Fruit fly (Drosophila melanogaster) whole organism, embryonic: ENCODE results near the gene ps.

Experiments
- Asciz ChIP-seq: fragments of 200-800 bp; sonication (Bioruptor generic); optimal IDR thresholded peaks from 2 replicates; lab custom pipeline; 2017; ENCODE audit warnings: missing biosample characterization, mild to moderate bottlenecking, missing genetic modification characterization, missing genetic modification reagents
- CG11560 ChIP-seq: fragments of 200-800 bp; sonication (Bioruptor generic); IDR thresholded peaks from 3 replicates; pipeline ENCODE4 v1.3.6; 2022; ENCODE audit warnings: missing biosample characterization, missing genetic modification characterization
- CG12942 ChIP-seq: fragments of 200-800 bp; sonication (Bioruptor generic); optimal IDR thresholded peaks from 3 replicates; lab custom pipeline; 2016; ENCODE audit warnings: missing biosample characterization, missing genetic modification characterization
- CG15269 ChIP-seq: fragments of 200-800 bp; sonication (Bioruptor generic); optimal IDR thresholded peaks from 2 replicates; lab custom pipeline; 2018; ENCODE audit warnings: missing biosample characterization, mild to moderate bottlenecking, missing genetic modification characterization, moderate library complexity
- CG1647 ChIP-seq: fragments of 200-800 bp; sonication (Bioruptor generic); optimal IDR thresholded peaks from 3 replicates; lab custom pipeline; 2016; ENCODE audit warnings: missing biosample characterization, missing genetic modification characterization
- CG17612 ChIP-seq: fragments of 200-800 bp; sonication (Bioruptor generic); IDR thresholded peaks from 2 replicates; pipeline ENCODE4 v1.3.6; 2022; ENCODE audit warnings: missing biosample characterization, missing genetic modification characterization
- CG18764 ChIP-seq: fragments of 200-800 bp; sonication (Bioruptor generic); optimal IDR thresholded peaks from 3 replicates; lab custom pipeline; 2016; ENCODE audit warnings: missing biosample characterization, missing genetic modification characterization
- CG30020 ChIP-seq: fragments of 200-800 bp; optimal IDR thresholded peaks from 2 replicates; lab custom pipeline; 2019; ENCODE audit warnings: missing biosample characterization, mild to moderate bottlenecking, missing genetic modification characterization, moderate library complexity
- CG3163 ChIP-seq: fragments of 200-800 bp; sonication (Bioruptor generic); optimal IDR thresholded peaks from 3 replicates; lab custom pipeline; 2016; ENCODE audit warnings: missing biosample characterization, missing genetic modification characterization
- CG32532 ChIP-seq: fragments of 200-800 bp; sonication (Bioruptor generic); IDR thresholded peaks from 2 replicates; pipeline ENCODE4 v1.3.6; 2022; ENCODE audit warnings: missing biosample characterization, missing genetic modification characterization
- CG3281 ChIP-seq: fragments of 200-800 bp; sonication (Bioruptor generic); optimal IDR thresholded peaks from 3 replicates; lab custom pipeline; 2017; ENCODE audit warnings: missing biosample characterization, mild to moderate bottlenecking, missing genetic modification characterization
- CG33557 ChIP-seq: fragments of 200-800 bp; sonication (Bioruptor generic); optimal IDR thresholded peaks from 2 replicates; lab custom pipeline; 2019; ENCODE audit warnings: missing biosample characterization, mild to moderate bottlenecking, missing genetic modification characterization, moderate library complexity
- CG6791 ChIP-seq: fragments of 200-800 bp; sonication (Bioruptor generic); IDR thresholded peaks from 3 replicates; pipeline ENCODE4 v1.3.6; 2022; ENCODE audit warnings: missing biosample characterization, missing genetic modification characterization; ENCODE audit not compliant: partially characterized antibody
- CG8089 ChIP-seq: fragments of 200-800 bp; sonication (Bioruptor generic); optimal IDR thresholded peaks from 3 replicates; lab custom pipeline; 2016; ENCODE audit warnings: missing biosample characterization, missing genetic modification characterization
- CG9215 ChIP-seq: fragments of 200-800 bp; sonication (Bioruptor generic); IDR thresholded peaks from 2 replicates; pipeline ENCODE4 v1.3.6; 2022; ENCODE audit warnings: missing biosample characterization, missing genetic modification characterization
- CG9727 ChIP-seq: fragments of 200-800 bp; sonication (Bioruptor generic); optimal IDR thresholded peaks from 3 replicates; lab custom pipeline; 2017; ENCODE audit warnings: missing biosample characterization, mild to moderate bottlenecking, missing genetic modification characterization
- CTCF ChIP-seq: fragments of 200-800 bp; sonication (Bioruptor generic); optimal IDR thresholded peaks from 2 replicates; lab custom pipeline; 2017; ENCODE audit warnings: missing biosample characterization, mild to moderate bottlenecking, missing genetic modification characterization, moderate library complexity
- Dek ChIP-seq: fragments of 200-800 bp; sonication (Bioruptor generic); optimal IDR thresholded peaks from 3 replicates; lab custom pipeline; 2019; ENCODE audit warnings: missing biosample characterization, mild to moderate bottlenecking, missing genetic modification characterization, moderate library complexity
- Dll ChIP-seq: fragments of 200-800 bp; sonication (Bioruptor generic); IDR thresholded peaks from 4 replicates; pipeline ENCODE4 v1.3.6; 2022; ENCODE audit warnings: missing biosample characterization, missing genetic modification characterization; ENCODE audit not compliant: partially characterized antibody
- Doc3 ChIP-seq: fragments of 200-800 bp; sonication (Bioruptor generic); IDR thresholded peaks from 3 replicates; pipeline ENCODE4 v1.3.6; 2022; ENCODE audit warnings: missing biosample characterization, missing genetic modification characterization; ENCODE audit not compliant: partially characterized antibody
- Elba2 ChIP-seq: fragments of 200-800 bp; sonication (Bioruptor generic); optimal IDR thresholded peaks from 3 replicates; lab custom pipeline; 2016; ENCODE audit warnings: missing biosample characterization, missing genetic modification characterization
- Ets97D ChIP-seq: fragments of 200-800 bp; sonication (Bioruptor generic); optimal IDR thresholded peaks from 3 replicates; lab custom pipeline; 2016; ENCODE audit warnings: missing biosample characterization, missing genetic modification characterization
- Fer2 ChIP-seq: fragments of 200-800 bp; sonication (Bioruptor generic); optimal IDR thresholded peaks from 2 replicates; lab custom pipeline; 2018; ENCODE audit warnings: missing biosample characterization, mild to moderate bottlenecking, missing genetic modification characterization, moderate library complexity
- Nf-YA ChIP-seq: fragments of 200-800 bp; sonication (Bioruptor generic); IDR thresholded peaks from 2 replicates; pipeline ENCODE4 v1.3.6; 2022; ENCODE audit warnings: missing biosample characterization, missing genetic modification characterization
- Sry-β ChIP-seq: fragments of 200-800 bp; sonication (Bioruptor generic); optimal IDR thresholded peaks from 2 replicates; lab custom pipeline; 2018; ENCODE audit warnings: missing biosample characterization, mild to moderate bottlenecking, missing genetic modification characterization, moderate library complexity
- Ssrp ChIP-seq: fragments of 200-800 bp; sonication (Bioruptor generic); optimal IDR thresholded peaks from 2 replicates; lab custom pipeline; 2018; ENCODE audit warnings: missing biosample characterization, mild to moderate bottlenecking, missing genetic modification characterization, moderate library complexity
- Usf ChIP-seq: fragments of 200-800 bp; sonication (Bioruptor generic); optimal IDR thresholded peaks from 2 replicates; lab custom pipeline; 2017; ENCODE audit warnings: missing genotype, missing biosample characterization, missing genetic modification characterization
- Xrp1 ChIP-seq: fragments of 200-800 bp; sonication (Bioruptor generic); IDR thresholded peaks from 2 replicates; pipeline ENCODE4 v1.3.6; 2022; ENCODE audit warnings: missing biosample characterization, missing genetic modification characterization
- amos ChIP-seq: fragments of 200-800 bp; sonication (Bioruptor generic); IDR thresholded peaks from 2 replicates; pipeline ENCODE4 v1.3.6; 2022; ENCODE audit warnings: missing biosample characterization, missing genetic modification characterization; ENCODE audit not compliant: partially characterized antibody
- ap ChIP-seq: fragments of 200-800 bp; sonication (Bioruptor generic); IDR thresholded peaks from 2 replicates; pipeline ENCODE4 v1.3.6; 2022; ENCODE audit warnings: missing biosample characterization, missing genetic modification characterization
- bsh ChIP-seq, 2 experiments: fragments of 200-800 bp; sonication (Bioruptor generic); optimal IDR thresholded peaks; 2 replicates each; lab custom pipeline; 2017 to 2018; ENCODE audit warnings: mild to moderate bottlenecking in 2 of 2, missing biosample characterization in 2 of 2, missing genetic modification characterization in 2 of 2, moderate library complexity in 1 of 2
- chm ChIP-seq: fragments of 200-800 bp; sonication (Bioruptor generic); IDR thresholded peaks from 2 replicates; pipeline ENCODE4 v1.3.6; 2022; ENCODE audit warnings: missing biosample characterization, missing genetic modification characterization
- crp ChIP-seq, 2 experiments: fragments of 200-800 bp; sonication (Bioruptor generic); optimal IDR thresholded peaks; 2 replicates in 1 of 2; 3 replicates in 1 of 2; lab custom pipeline; 2017; ENCODE audit warnings: missing biosample characterization in 2 of 2, missing genetic modification characterization in 2 of 2, mild to moderate bottlenecking in 1 of 2, moderate library complexity in 1 of 2
- cwo ChIP-seq: fragments of 200-800 bp; sonication (Bioruptor generic); optimal IDR thresholded peaks from 3 replicates; lab custom pipeline; 2017; ENCODE audit warnings: missing biosample characterization, missing genetic modification characterization, mild to moderate bottlenecking, moderate library complexity, missing genetic modification reagents
- dysf ChIP-seq: fragments of 200-800 bp; sonication (Bioruptor generic); IDR thresholded peaks from 3 replicates; pipeline ENCODE4 v1.3.6; 2022; ENCODE audit warnings: missing biosample characterization, missing genetic modification characterization
- fd102C ChIP-seq: fragments of 200-800 bp; sonication (Bioruptor generic); optimal IDR thresholded peaks from 2 replicates; lab custom pipeline; 2018; ENCODE audit warnings: missing biosample characterization, mild to moderate bottlenecking, missing genetic modification characterization, moderate library complexity
- fd64A ChIP-seq: fragments of 200-800 bp; sonication (Bioruptor generic); optimal IDR thresholded peaks from 3 replicates; lab custom pipeline; 2018; ENCODE audit warnings: missing biosample characterization, mild to moderate bottlenecking, missing genetic modification characterization
- gro ChIP-seq: fragments of 200-800 bp; sonication (Bioruptor generic); optimal IDR thresholded peaks from 2 replicates; lab custom pipeline; 2016; ENCODE audit warnings: missing biosample characterization, missing genetic modification characterization
- nom ChIP-seq: fragments of 200-800 bp; sonication (Bioruptor generic); optimal IDR thresholded peaks from 2 replicates; lab custom pipeline; 2017; ENCODE audit warnings: missing biosample characterization, missing genetic modification characterization, mild to moderate bottlenecking, moderate library complexity, missing genetic modification reagents
- odd ChIP-seq: fragments of 200-800 bp; sonication (Bioruptor generic); optimal IDR thresholded peaks from 2 replicates; lab custom pipeline; 2017; ENCODE audit warnings: missing biosample characterization, mild to moderate bottlenecking, missing genetic modification characterization
- pho ChIP-seq: fragments of 200-800 bp; sonication (Bioruptor generic); optimal IDR thresholded peaks from 2 replicates; lab custom pipeline; 2016; ENCODE audit warnings: missing biosample characterization, missing genetic modification characterization
- sens-2 ChIP-seq: fragments of 200-800 bp; sonication (Bioruptor generic); IDR thresholded peaks from 2 replicates; pipeline ENCODE4 v1.3.6; 2022; ENCODE audit warnings: missing biosample characterization, missing genetic modification characterization
- sim ChIP-seq: fragments of 200-800 bp; sonication (Bioruptor generic); IDR thresholded peaks from 2 replicates; pipeline ENCODE4 v1.3.6; 2022; ENCODE audit warnings: missing biosample characterization, missing genetic modification characterization
- so ChIP-seq: fragments of 200-800 bp; sonication (Bioruptor generic); IDR thresholded peaks from 3 replicates; pipeline ENCODE4 v1.3.6; 2022; ENCODE audit warnings: missing biosample characterization, missing genetic modification characterization
- stwl ChIP-seq: fragments of 200-800 bp; sonication (Bioruptor generic); optimal IDR thresholded peaks from 3 replicates; lab custom pipeline; 2018; ENCODE audit warnings: missing biosample characterization, mild to moderate bottlenecking, missing genetic modification characterization, moderate library complexity
- tin ChIP-seq: fragments of 200-800 bp; sonication (Bioruptor generic); optimal IDR thresholded peaks from 3 replicates; lab custom pipeline; 2016; ENCODE audit warnings: missing biosample characterization, missing genetic modification characterization
- toy ChIP-seq: fragments of 200-800 bp; sonication (Bioruptor generic); IDR thresholded peaks from 2 replicates; pipeline ENCODE4 v1.3.6; 2022; ENCODE audit warnings: missing biosample characterization, missing genetic modification characterization
- twi ChIP-seq: fragments of 200-800 bp; optimal IDR thresholded peaks from 2 replicates; lab custom pipeline; 2019; ENCODE audit warnings: missing biosample characterization, mild to moderate bottlenecking, missing genetic modification characterization, moderate library complexity
- wek ChIP-seq: fragments of 200-800 bp; sonication (Bioruptor generic); optimal IDR thresholded peaks from 3 replicates; lab custom pipeline; 2018; ENCODE audit warnings: missing biosample characterization, mild to moderate bottlenecking, missing genetic modification characterization, moderate library complexity
- wor ChIP-seq: fragments of 200-800 bp; sonication (Bioruptor generic); IDR thresholded peaks from 2 replicates; pipeline ENCODE4 v1.3.6; 2022; ENCODE audit warnings: missing biosample characterization, missing genetic modification characterization
- zf30C ChIP-seq: fragments of 200-800 bp; sonication (Bioruptor generic); optimal IDR thresholded peaks from 3 replicates; lab custom pipeline; 2018; ENCODE audit warnings: missing biosample characterization, mild to moderate bottlenecking, missing genetic modification characterization

Gene ps

dm6 chr3R:9496748-9497147 is 79.0 kb downstream of the ps start (continued):
- TF ChIP-seq wek (GFP tag; lab: Kevin White, UChicago) (peak; percentile 19), fd64A (GFP tag; lab: Kevin White, UChicago) (no peak), CG3163 (peak; percentile 73), Asciz (no peak), Xrp1 (peak; percentile 57), stwl (tag; lab: Kevin White, UChicago) (peak; percentile 80), Doc3 (GFP tag; lab: Robert Waterston, UW) (no peak), CG12942 (GFP tag; lab: Kevin White, UChicago) (peak; percentile 74), ap (GFP tag; lab: Robert Waterston, UW) (no peak), CG6791 (GFP tag; lab: Robert Waterston, UW) (peak; percentile 77), chm (GFP tag; lab: Robert Waterston, UW) (peak; percentile 33; the same call in 1 of the 2 replicates), odd (no peak), cwo (peak; percentile 42), twi (peak; percentile 76), Ssrp (tag; lab: Kevin White, UChicago) (peak; percentile 7), so (GFP tag; lab: Robert Waterston, UW) (no peak; the same call in 2 of the 3 replicates), CG30020 (peak; percentile 2), nom (GFP tag; lab: Kevin White, UChicago) (peak; percentile 20), Fer2 (peak; percentile 75), Usf (peak; percentile 46), CTCF (GFP tag; lab: Kevin White, UChicago) (peak; percentile 53), Sry-β (GFP tag; lab: Kevin White, UChicago) (no peak), sens-2 (no peak), Dek (tag; lab: Kevin White, UChicago) (peak; percentile 82), gro (peak; percentile 95), amos (peak; percentile 66; the same call in 1 of the 2 replicates), pho (GFP tag; lab: Kevin White, UChicago) (peak; percentile 85), CG9215 (GFP tag; lab: Robert Waterston, UW) (peak; percentile 74), Ets97D (GFP tag; lab: Kevin White, UChicago) (peak; percentile 99), CG17612 (peak; percentile 34; the same call in 1 of the 2 replicates), CG15269 (peak; percentile 48), CG33557 (GFP tag; lab: Kevin White, UChicago) (no peak), wor (GFP tag; lab: Robert Waterston, UW) (no peak), tin (GFP tag; lab: Kevin White, UChicago) (peak; percentile 54), Nf-YA (no peak), Dll (GFP tag; lab: Robert Waterston, UW) (peak; percentile 40; the same call in 3 of the 4 replicates), Elba2 (GFP tag; lab: Kevin White, UChicago) (peak; percentile 4), toy (GFP tag; lab: Robert Waterston, UW) (no peak), CG3281 (GFP tag; lab: Kevin White, UChicago) (peak; percentile 13), CG32532 (GFP tag; lab: Robert Waterston, UW) (peak; percentile 74), CG18764 (GFP tag; lab: Kevin White, UChicago) (no peak), crp (GFP tag; optimal IDR thresholded peaks at IDR 0.05; lab: Kevin White, UChicago) (peak in 1 of 2 experiments; percentile 3), dysf (GFP tag; lab: Robert Waterston, UW) (peak; percentile 70; the same call in 2 of the 3 replicates), CG1647 (GFP tag; lab: Kevin White, UChicago) (peak; percentile 58), CG9727 (GFP tag; lab: Kevin White, UChicago) (peak; percentile 32), CG11560 (tag; lab: Robert Waterston, UW) (peak; percentile 75; the same call in 2 of the 3 replicates), CG8089 (peak; percentile 28), fd102C (GFP tag; lab: Kevin White, UChicago) (no peak), sim (GFP tag; lab: Robert Waterston, UW) (no peak), zf30C (no peak), bsh (GFP tag; optimal IDR thresholded peaks at IDR 0.05; lab: Kevin White, UChicago) (peak in 1 of 2 experiments; percentile 40)
